Worm (Caenorhabditis elegans) whole organism, late embryonic: ENCODE data around the gene C02F5.12.

Experiments
- pag-3 ChIP-seq: sonication (generic microtip); optimal IDR thresholded peaks from 2 replicates; lab custom pipeline; 2016; ENCODE audit warnings: missing compliant biosample characterization, missing genetic modification characterization, borderline replicate concordance
- unc-55 ChIP-seq: sonication (generic microtip); optimal IDR thresholded peaks from 2 replicates; lab custom pipeline; 2017; ENCODE audit warnings: missing biosample characterization, missing genetic modification reagents, missing genetic modification characterization

DNA sequence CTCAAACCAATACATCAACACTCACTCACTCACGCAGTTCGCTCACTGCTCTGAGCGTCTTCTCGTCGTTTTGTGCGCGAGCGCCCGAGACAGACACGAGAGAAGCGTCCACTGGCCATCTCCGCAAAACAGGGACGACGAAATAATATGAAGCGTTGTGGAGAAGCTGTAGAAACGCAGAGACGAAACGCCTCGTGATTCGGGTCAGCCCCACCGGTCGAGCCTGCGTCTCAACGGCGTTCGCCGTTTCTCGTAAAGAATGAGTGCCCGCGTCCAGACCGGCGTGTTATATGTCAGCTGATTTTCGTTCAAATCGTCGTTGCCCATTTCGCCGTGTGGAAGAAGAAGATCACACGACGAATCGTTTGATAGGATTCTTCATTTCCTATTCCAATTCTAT is 15.3 kb downstream of the C02F5.12 start, which contains the start of gene fbxl-1:
- no peak for TF ChIP-seq pag-3 (tag; lab: Kevin White, UChicago)
- TF ChIP-seq unc-55 (GFP tag; lab: Kevin White, UChicago) = peak; percentile 77
